Worm (Caenorhabditis elegans): ENCODE measurements around the gene Y17G9B.5.
A peak's percentile ranks its signal among the peaks of the same experiment; 100 is the strongest.

The Y17G9B.5 gene

DNA sequence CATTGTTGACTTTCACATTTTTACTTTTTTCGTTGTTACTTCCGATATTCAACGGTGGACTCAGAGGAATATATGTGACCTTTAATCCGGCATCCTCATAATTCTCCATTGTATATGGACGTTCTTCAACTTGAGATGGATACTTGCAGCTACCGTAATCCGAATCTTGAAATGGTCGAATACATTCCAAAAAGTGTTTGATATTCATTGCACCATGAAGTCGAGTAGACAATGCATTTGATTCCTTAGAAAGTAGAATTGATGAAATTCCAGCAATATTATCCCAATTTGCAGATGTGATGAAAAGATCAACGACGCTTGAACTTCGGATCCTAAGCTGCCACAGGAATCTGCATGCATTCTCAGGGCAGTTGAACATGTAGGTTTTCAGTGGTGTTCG is 7.6 kb upstream of the Y17G9B.5 start:
- TF ChIP-seq egl-5 (tag; optimal IDR thresholded peaks at IDR 0.05) (no peak), unc-62 (GFP tag; optimal IDR thresholded peaks at IDR 0.05) (no peak), mml-1 (tag; optimal IDR thresholded peaks at IDR 0.05) (no peak), lin-39 (tag; optimal IDR thresholded peaks at IDR 0.05) (no peak), fkh-2 (tag; optimal IDR thresholded peaks at IDR 0.05) (no peak), nhr-28 (tag; optimal IDR thresholded peaks at IDR 0.05) (no peak), mdl-1 (tag; optimal IDR thresholded peaks at IDR 0.05) (no peak), ceh-28 (tag; optimal IDR thresholded peaks at IDR 0.05) (no peak), elt-3 (tag; optimal IDR thresholded peaks at IDR 0.05) (no peak), pha-4 (tag; optimal IDR thresholded peaks at IDR 0.05) (no peak), hmg-11 (tag; optimal IDR thresholded peaks at IDR 0.05) (no peak)

DNA sequence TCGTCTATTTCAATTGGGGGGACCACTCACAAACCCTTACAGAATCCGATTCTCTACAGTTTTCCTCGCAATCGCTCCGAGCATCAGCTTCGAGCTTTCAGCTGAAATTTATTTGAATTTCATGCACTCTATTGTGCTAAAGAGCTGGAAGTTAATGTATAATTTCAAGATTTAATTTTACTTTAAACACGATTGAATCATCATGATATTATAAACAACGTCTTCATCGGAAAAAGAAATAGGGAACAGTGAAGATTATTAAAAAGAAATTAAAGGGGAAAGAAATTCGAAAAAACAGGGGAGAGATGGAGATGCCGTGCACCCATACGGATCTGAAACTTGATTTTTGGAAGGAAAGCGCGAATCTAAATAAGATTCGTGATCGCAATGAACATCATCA is 5.9 kb upstream of the Y17G9B.5 start, which contains the start of gene hoe-1:
Gene hoe-1, minus strand, starts transcription at position 101 of the 400 bp plus-strand sequence.
- no peak for TF ChIP-seq ztf-4 (tag; optimal IDR thresholded peaks at IDR 0.05)
- no peak for TF ChIP-seq ceh-28 (tag; optimal IDR thresholded peaks at IDR 0.05)
- no peak for TF ChIP-seq ZK546.5 (tag; optimal IDR thresholded peaks at IDR 0.05)
- TF ChIP-seq lin-15B (tag; optimal IDR thresholded peaks at IDR 0.05): no peak
- no peak for TF ChIP-seq mdl-1 (tag; optimal IDR thresholded peaks at IDR 0.05)
- no peak for TF ChIP-seq mml-1 (tag; optimal IDR thresholded peaks at IDR 0.05)
- no peak for TF ChIP-seq nhr-28 (tag; optimal IDR thresholded peaks at IDR 0.05)
- no peak for TF ChIP-seq sea-2 (GFP tag; optimal IDR thresholded peaks at IDR 0.05)
- TF ChIP-seq aly-2 (tag; optimal IDR thresholded peaks at IDR 0.05): no peak
- no peak for TF ChIP-seq ztf-11 (tag; optimal IDR thresholded peaks at IDR 0.05)
- TF ChIP-seq nhr-237 (tag; optimal IDR thresholded peaks at IDR 0.05): no peak
- no peak for TF ChIP-seq jun-1 (tag; optimal IDR thresholded peaks at IDR 0.05)
- no peak for TF ChIP-seq pha-4 (tag; optimal IDR thresholded peaks at IDR 0.05)

DNA sequence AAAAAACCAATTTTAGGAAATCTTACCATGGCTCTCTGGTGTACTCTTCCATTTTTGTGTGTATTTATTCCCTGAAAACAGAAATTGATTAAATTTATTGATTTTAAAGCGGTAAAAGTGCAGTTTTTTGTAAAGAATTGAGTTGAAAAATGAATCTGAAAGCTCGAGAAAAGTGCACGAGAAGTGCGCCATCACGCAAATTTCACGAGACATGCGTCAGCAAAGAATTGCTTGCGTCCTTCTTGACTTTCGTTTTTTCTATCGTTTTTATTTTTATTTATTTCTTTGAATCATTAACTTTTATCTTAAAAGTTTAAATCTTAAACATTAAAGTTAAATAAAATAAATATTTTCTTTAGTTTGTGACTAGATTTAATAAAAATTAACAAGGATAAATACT is 4.6 kb upstream of the Y17G9B.5 start, which contains the start of gene timm-17B.1:
Gene timm-17B.1, minus strand, starts transcription at position 71 of the 400 bp plus-strand sequence.
- TF ChIP-seq nhr-43 (tag; optimal IDR thresholded peaks at IDR 0.05; ENCODE audit: poor library complexity, severe bottlenecking) (peak; percentile 75), ZK546.5 (tag; optimal IDR thresholded peaks at IDR 0.05) (no peak), mml-1 (tag; optimal IDR thresholded peaks at IDR 0.05) (no peak), ceh-9 (tag; optimal IDR thresholded peaks at IDR 0.05) (no peak), tbx-2 (tag; optimal IDR thresholded peaks at IDR 0.05) (peak; percentile 49), aly-2 (tag; optimal IDR thresholded peaks at IDR 0.05) (no peak), nhr-23 (tag; optimal IDR thresholded peaks at IDR 0.05) (peak; percentile 66), eor-1 (tag; optimal IDR thresholded peaks at IDR 0.05) (no peak), jun-1 (tag; optimal IDR thresholded peaks at IDR 0.05) (no peak), skn-1 (tag; optimal IDR thresholded peaks at IDR 0.05) (peak; percentile 52), fos-1 (tag; optimal IDR thresholded peaks at IDR 0.05) (no peak), nfya-1 (tag; optimal IDR thresholded peaks at IDR 0.05; ENCODE audit: insufficient read depth) (peak; percentile 81), R02D3.7 (tag; optimal IDR thresholded peaks at IDR 0.05) (peak; percentile 73), pha-4 (tag; optimal IDR thresholded peaks at IDR 0.05) (peak; percentile 79), lin-39 (tag; optimal IDR thresholded peaks at IDR 0.05) (no peak), ceh-16 (tag; optimal IDR thresholded peaks at IDR 0.05) (no peak), snpc-4 (tag; optimal IDR thresholded peaks at IDR 0.05) (peak; percentile 29), fkh-10 (GFP tag; optimal IDR thresholded peaks at IDR 0.05) (no peak), ama-1 (optimal IDR thresholded peaks at IDR 0.05) (no peak), ceh-28 (tag; optimal IDR thresholded peaks at IDR 0.05) (peak; percentile 57), lin-15B (tag; optimal IDR thresholded peaks at IDR 0.05) (peak; percentile 76), elt-2 (tag; optimal IDR thresholded peaks at IDR 0.05) (peak; percentile 25), egl-27 (tag; optimal IDR thresholded peaks at IDR 0.05) (no peak), unc-62 (GFP tag; optimal IDR thresholded peaks at IDR 0.05) (no peak), nhr-76 (tag; optimal IDR thresholded peaks at IDR 0.05) (no peak), nhr-237 (tag; optimal IDR thresholded peaks at IDR 0.05) (no peak), nhr-77 (tag; optimal IDR thresholded peaks at IDR 0.05) (no peak), ztf-11 (tag; optimal IDR thresholded peaks at IDR 0.05) (no peak), pqm-1 (tag; optimal IDR thresholded peaks at IDR 0.05) (no peak), hmg-11 (tag; optimal IDR thresholded peaks at IDR 0.05) (peak; percentile 45), nhr-25 (tag; optimal IDR thresholded peaks at IDR 0.05) (peak; percentile 13), unc-39 (tag; optimal IDR thresholded peaks at IDR 0.05) (no peak), nhr-11 (tag; optimal IDR thresholded peaks at IDR 0.05) (no peak), lsy-12 (tag; optimal IDR thresholded peaks at IDR 0.05) (peak; percentile 21), nhr-67 (tag; optimal IDR thresholded peaks at IDR 0.05) (no peak), ceh-82 (tag; optimal IDR thresholded peaks at IDR 0.05) (no peak)
